Worm (Caenorhabditis elegans) whole organism, L2 larva: ENCODE measurements around the gene F09G2.1.
A peak's percentile ranks its signal among the peaks of the same experiment; 100 is the strongest.

Experiments used
- F13H6.1 ChIP-seq: sonication (generic microtip); optimal IDR thresholded peaks from 2 replicates; lab custom pipeline; 2016; ENCODE audit warnings: missing genetic modification characterization, missing compliant biosample characterization
- dmd-4 ChIP-seq: sonication (generic microtip); optimal IDR thresholded peaks from 2 replicates; lab custom pipeline; 2017; ENCODE audit warnings: missing biosample characterization, missing genetic modification characterization
- egl-27 ChIP-seq: sonication (generic microtip); optimal IDR thresholded peaks from 3 replicates; lab custom pipeline; 2017; ENCODE audit warnings: missing biosample characterization, missing genetic modification reagents, missing genetic modification characterization
- lin-13 ChIP-seq: fragments of 150-350 bp; optimal IDR thresholded peaks from 2 replicates; lab custom pipeline; 2014; ENCODE audit warnings: missing biosample characterization, missing genetic modification reagents, missing genetic modification characterization
- nhr-11 ChIP-seq: fragments of 150-350 bp; optimal IDR thresholded peaks from 2 replicates; lab custom pipeline; 2014; ENCODE audit warnings: missing biosample characterization, missing genetic modification characterization
- nhr-6 ChIP-seq: fragments of 150-350 bp; optimal IDR thresholded peaks from 2 replicates; lab custom pipeline; 2014; ENCODE audit warnings: missing biosample characterization, missing genetic modification characterization
- skn-1 ChIP-seq: sonication (generic microtip); optimal IDR thresholded peaks from 2 replicates; lab custom pipeline; 2017; ENCODE audit warnings: missing biosample characterization, missing genetic modification characterization
- snpc-4 ChIP-seq: fragments of 150-350 bp; optimal IDR thresholded peaks from 2 replicates; lab custom pipeline; 2014; ENCODE audit warnings: missing biosample characterization, missing genetic modification characterization
- unc-39 ChIP-seq: fragments of 150-350 bp; optimal IDR thresholded peaks from 2 replicates; lab custom pipeline; 2014; ENCODE audit warnings: missing biosample characterization, missing genetic modification characterization
- unc-55 ChIP-seq: fragments of 150-350 bp; sonication (generic microtip); optimal IDR thresholded peaks from 3 replicates; lab custom pipeline; 2014; ENCODE audit warnings: missing biosample characterization, missing genetic modification reagents, missing genetic modification characterization

DNA sequence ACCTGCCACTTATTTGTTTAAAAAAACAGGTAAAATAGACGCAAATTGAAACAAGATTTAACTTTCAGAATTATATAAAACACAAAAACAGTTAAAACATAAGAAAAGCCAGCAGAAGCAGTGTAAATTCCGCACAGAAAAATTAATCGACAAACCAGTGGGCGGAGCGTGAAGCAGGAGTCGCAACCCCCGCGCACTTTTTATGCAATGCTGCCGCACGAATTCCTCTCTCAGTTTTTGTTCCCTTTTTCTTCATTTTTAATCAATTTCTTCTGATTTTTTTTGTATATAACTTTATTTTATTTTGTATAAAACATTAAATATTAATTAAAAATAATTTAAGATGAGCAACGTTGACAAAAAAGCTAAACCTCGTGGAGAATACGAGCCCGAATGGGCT is 30.8 kb downstream of the F09G2.1 start, which contains the start of the genes gei-6 and krr-1:
- no peak for TF ChIP-seq egl-27 (tag; lab: Kevin White, UChicago)
- peak; percentile 10 for TF ChIP-seq lin-13 (GFP tag; lab: Kevin White, UChicago)
- no peak for TF ChIP-seq skn-1 (tag; lab: Kevin White, UChicago)
- TF ChIP-seq nhr-6 (tag; lab: Kevin White, UChicago) = no peak
- TF ChIP-seq F13H6.1 (tag; lab: Kevin White, UChicago) = peak; percentile 46
- peak; percentile 79 for TF ChIP-seq unc-55
- no peak for TF ChIP-seq nhr-11 (tag; lab: Kevin White, UChicago)
- no peak for TF ChIP-seq snpc-4 (tag; lab: Kevin White, UChicago)
- no peak for TF ChIP-seq dmd-4 (tag; lab: Kevin White, UChicago)
- TF ChIP-seq unc-39 (tag; lab: Kevin White, UChicago) = no peak
